Fruit fly (Drosophila melanogaster) whole organism, embryonic: ENCODE results near the gene ATPsynO.

Experiments used
- Adf1 ChIP-seq: fragments of 200-800 bp; sonication (Bioruptor generic); IDR thresholded peaks from 2 replicates; pipeline ENCODE4 v1.3.6; 2022; ENCODE audit warnings: missing biosample characterization, missing genetic modification characterization
- Awh ChIP-seq: fragments of 200-800 bp; sonication (Bioruptor generic); IDR thresholded peaks from 2 replicates; pipeline ENCODE4, ENCODE4 v1.3.6; 2022; ENCODE audit warnings: missing biosample characterization, missing genetic modification characterization
- CG10565 ChIP-seq: fragments of 200-800 bp; sonication (Bioruptor generic); optimal IDR thresholded peaks from 3 replicates; lab custom pipeline; 2016; ENCODE audit warnings: missing biosample characterization, mild to moderate bottlenecking, missing genetic modification characterization
- CG11085 ChIP-seq: fragments of 200-800 bp; sonication (Bioruptor generic); IDR thresholded peaks from 2 replicates; pipeline ENCODE4 v1.3.6; 2022; ENCODE audit warnings: missing biosample characterization, missing genetic modification characterization
- CG11456 ChIP-seq: fragments of 200-800 bp; sonication (Bioruptor generic); IDR thresholded peaks from 3 replicates; pipeline ENCODE4 v1.3.6; 2022; ENCODE audit warnings: missing biosample characterization, missing genetic modification characterization
- CG12155 ChIP-seq: fragments of 200-800 bp; sonication (Bioruptor generic); optimal IDR thresholded peaks from 3 replicates; lab custom pipeline; 2016; ENCODE audit warnings: missing biosample characterization, missing genetic modification characterization
- CG1233 ChIP-seq: fragments of 200-800 bp; sonication (Bioruptor generic); optimal IDR thresholded peaks from 4 replicates; lab custom pipeline; 2018; ENCODE audit warnings: missing biosample characterization, mild to moderate bottlenecking, missing genetic modification characterization
- CG13424 ChIP-seq: fragments of 200-800 bp; sonication (Bioruptor generic); optimal IDR thresholded peaks from 2 replicates; lab custom pipeline; 2019; ENCODE audit warnings: missing biosample characterization, mild to moderate bottlenecking, missing genetic modification characterization, moderate library complexity
- CG13775 ChIP-seq: fragments of 200-800 bp; sonication (Bioruptor generic); optimal IDR thresholded peaks from 3 replicates; lab custom pipeline; 2017; ENCODE audit warnings: missing biosample characterization, mild to moderate bottlenecking, missing genetic modification characterization
- CG15011 ChIP-seq: fragments of 200-800 bp; sonication (Bioruptor generic); optimal IDR thresholded peaks from 3 replicates; lab custom pipeline; 2018; ENCODE audit warnings: missing biosample characterization, mild to moderate bottlenecking, missing genetic modification characterization
- CG17328 ChIP-seq: fragments of 200-800 bp; sonication (Bioruptor generic); IDR thresholded peaks from 2 replicates; pipeline ENCODE4 v1.3.6; 2022; ENCODE audit warnings: missing biosample characterization, missing genetic modification characterization
- CG17802 ChIP-seq: fragments of 200-800 bp; sonication (Bioruptor generic); optimal IDR thresholded peaks from 2 replicates; lab custom pipeline; 2018; ENCODE audit warnings: missing biosample characterization, mild to moderate bottlenecking, missing genetic modification characterization, moderate library complexity
- CG17912 ChIP-seq: fragments of 200-800 bp; sonication (Bioruptor generic); optimal IDR thresholded peaks from 2 replicates; lab custom pipeline; 2018; ENCODE audit warnings: missing biosample characterization, mild to moderate bottlenecking, missing genetic modification characterization
- CG2202 ChIP-seq: fragments of 200-800 bp; sonication (Bioruptor generic); optimal IDR thresholded peaks from 2 replicates; lab custom pipeline; 2018; ENCODE audit warnings: missing biosample characterization, mild to moderate bottlenecking, missing genetic modification characterization
- CG2678 ChIP-seq: fragments of 200-800 bp; sonication (Bioruptor generic); optimal IDR thresholded peaks from 3 replicates; lab custom pipeline; 2019; ENCODE audit warnings: missing biosample characterization, mild to moderate bottlenecking, missing genetic modification characterization, moderate library complexity
- CG2712 ChIP-seq: fragments of 200-800 bp; optimal IDR thresholded peaks from 3 replicates; lab custom pipeline; 2019; ENCODE audit warnings: missing biosample characterization, mild to moderate bottlenecking, missing genetic modification characterization, moderate library complexity
- CG33557 ChIP-seq: fragments of 200-800 bp; sonication (Bioruptor generic); optimal IDR thresholded peaks from 2 replicates; lab custom pipeline; 2019; ENCODE audit warnings: missing biosample characterization, mild to moderate bottlenecking, missing genetic modification characterization, moderate library complexity
- CG4617 ChIP-seq: fragments of 200-800 bp; sonication (Bioruptor generic); optimal IDR thresholded peaks from 3 replicates; lab custom pipeline; 2016; ENCODE audit warnings: missing biosample characterization, missing genetic modification characterization, borderline replicate concordance
- CG8765 ChIP-seq: fragments of 200-800 bp; sonication (Bioruptor generic); IDR thresholded peaks from 2 replicates; pipeline ENCODE4 v1.3.6; 2022; ENCODE audit warnings: missing biosample characterization, missing genetic modification characterization
- CG8944 ChIP-seq: fragments of 200-800 bp; sonication (Bioruptor generic); optimal IDR thresholded peaks from 3 replicates; lab custom pipeline; 2016; ENCODE audit warnings: missing biosample characterization, missing genetic modification characterization
- CG9215 ChIP-seq: fragments of 200-800 bp; sonication (Bioruptor generic); IDR thresholded peaks from 2 replicates; pipeline ENCODE4 v1.3.6; 2022; ENCODE audit warnings: missing biosample characterization, missing genetic modification characterization
- Chrac-16 ChIP-seq: fragments of 200-800 bp; sonication (Bioruptor generic); optimal IDR thresholded peaks from 3 replicates; lab custom pipeline; 2016; ENCODE audit warnings: missing biosample characterization, missing genetic modification characterization
- Dad ChIP-seq: fragments of 200-800 bp; sonication (Bioruptor generic); optimal IDR thresholded peaks from 3 replicates; lab custom pipeline; 2016; ENCODE audit warnings: missing biosample characterization, missing genetic modification characterization
- GATAe ChIP-seq: fragments of 200-800 bp; sonication (Bioruptor generic); conservative IDR thresholded peaks from 2 replicates; pipeline ENCODE4 v1.3.6; 2022; ENCODE audit warnings: missing biosample characterization, missing genetic modification characterization
- HHEX ChIP-seq: fragments of 200-800 bp; sonication (Bioruptor generic); optimal IDR thresholded peaks from 3 replicates; lab custom pipeline; 2017; ENCODE audit warnings: missing biosample characterization, mild to moderate bottlenecking, missing genetic modification characterization, missing genetic modification reagents
- HLH3B ChIP-seq: fragments of 200-800 bp; sonication (Bioruptor generic); IDR thresholded peaks from 2 replicates; pipeline ENCODE4 v1.3.6; 2022; ENCODE audit warnings: missing biosample characterization, missing genetic modification characterization
- Hr39 ChIP-seq: fragments of >200 bp; optimal IDR thresholded peaks from 2 replicates; lab custom pipeline; 2017
- Hr78 ChIP-seq, 2 experiments: fragments of 200-800 bp in 1 of 2; fragments of >200 bp in 1 of 2; sonication (Bioruptor generic) in 1 of 2; optimal IDR thresholded peaks; 2 replicates each; lab custom pipeline; 2017 to 2019; ENCODE audit warnings: missing biosample characterization in 2 of 2, missing genetic modification characterization in 2 of 2, mild to moderate bottlenecking in 1 of 2, moderate library complexity in 1 of 2
- Mrtf ChIP-seq: fragments of 200-800 bp; sonication (Bioruptor generic); IDR thresholded peaks from 3 replicates; pipeline ENCODE4 v1.3.6; 2022; ENCODE audit warnings: missing biosample characterization, missing genetic modification characterization
- NC2β ChIP-seq: fragments of 200-800 bp; sonication (Bioruptor generic); optimal IDR thresholded peaks from 2 replicates; lab custom pipeline; 2016; ENCODE audit warnings: missing biosample characterization, missing genetic modification characterization
- Pdp1 ChIP-seq, 2 experiments: fragments of 200-800 bp; sonication (Bioruptor generic); optimal IDR thresholded peaks; 3 replicates each; lab custom pipeline; 2016; ENCODE audit warnings: missing biosample characterization in 2 of 2, missing genetic modification characterization in 2 of 2, mild to moderate bottlenecking in 1 of 2, moderate library complexity in 1 of 2
- Sry-δ ChIP-seq: fragments of 200-800 bp; sonication (Bioruptor generic); optimal IDR thresholded peaks from 2 replicates; lab custom pipeline; 2016; ENCODE audit warnings: missing biosample characterization, missing genetic modification characterization
- bbx ChIP-seq: fragments of 200-800 bp; sonication (Bioruptor generic); IDR thresholded peaks from 2 replicates; pipeline ENCODE4 v1.3.6; 2022; ENCODE audit warnings: missing biosample characterization, missing genetic modification characterization; ENCODE audit not compliant: partially characterized antibody
- cato ChIP-seq: fragments of 200-800 bp; sonication (Bioruptor generic); optimal IDR thresholded peaks from 2 replicates; lab custom pipeline; 2016; ENCODE audit warnings: missing biosample characterization, missing genetic modification characterization, borderline replicate concordance
- cg ChIP-seq: fragments of 200-800 bp; sonication (Bioruptor generic); optimal IDR thresholded peaks from 3 replicates; lab custom pipeline; 2019; ENCODE audit warnings: missing biosample characterization, mild to moderate bottlenecking, missing genetic modification characterization, moderate library complexity
- crol ChIP-seq: fragments of 200-800 bp; sonication (Bioruptor generic); IDR thresholded peaks from 2 replicates; pipeline ENCODE4 v1.3.6; 2022; ENCODE audit warnings: missing biosample characterization, missing genetic modification characterization
- crp ChIP-seq, 2 experiments: fragments of 200-800 bp; sonication (Bioruptor generic); optimal IDR thresholded peaks; 2 replicates in 1 of 2; 3 replicates in 1 of 2; lab custom pipeline; 2017; ENCODE audit warnings: missing biosample characterization in 2 of 2, missing genetic modification characterization in 2 of 2, mild to moderate bottlenecking in 1 of 2, moderate library complexity in 1 of 2
- insv ChIP-seq, 2 experiments: fragments of 200-800 bp; sonication (Bioruptor generic); optimal IDR thresholded peaks; 3 replicates each; lab custom pipeline; 2016 to 2018; ENCODE audit warnings: missing biosample characterization in 2 of 2, missing genetic modification characterization in 2 of 2
- ken ChIP-seq: fragments of 200-800 bp; sonication (Bioruptor generic); IDR thresholded peaks from 3 replicates; pipeline ENCODE4 v1.3.6; 2022; ENCODE audit warnings: missing biosample characterization, missing genetic modification characterization
- knrl ChIP-seq: fragments of 200-800 bp; sonication (Bioruptor generic); IDR thresholded peaks from 3 replicates; pipeline ENCODE4 v1.3.6; 2022; ENCODE audit warnings: missing biosample characterization, missing genetic modification characterization; ENCODE audit not compliant: partially characterized antibody
- pb ChIP-seq: fragments of 200-800 bp; sonication (Bioruptor generic); optimal IDR thresholded peaks from 3 replicates; lab custom pipeline; 2016; ENCODE audit warnings: missing biosample characterization, missing genetic modification characterization
- pum ChIP-seq: fragments of 200-800 bp; sonication (Bioruptor generic); optimal IDR thresholded peaks from 2 replicates; lab custom pipeline; 2016; ENCODE audit warnings: missing biosample characterization, missing genetic modification characterization
- schlank ChIP-seq: fragments of 200-800 bp; sonication (Bioruptor generic); optimal IDR thresholded peaks from 2 replicates; lab custom pipeline; 2018; ENCODE audit warnings: missing biosample characterization, mild to moderate bottlenecking, missing genetic modification characterization
- so ChIP-seq: fragments of 200-800 bp; sonication (Bioruptor generic); IDR thresholded peaks from 3 replicates; pipeline ENCODE4 v1.3.6; 2022; ENCODE audit warnings: missing biosample characterization, missing genetic modification characterization
- tin ChIP-seq: fragments of 200-800 bp; sonication (Bioruptor generic); optimal IDR thresholded peaks from 3 replicates; lab custom pipeline; 2016; ENCODE audit warnings: missing biosample characterization, missing genetic modification characterization
- toy ChIP-seq: fragments of 200-800 bp; sonication (Bioruptor generic); IDR thresholded peaks from 2 replicates; pipeline ENCODE4 v1.3.6; 2022; ENCODE audit warnings: missing biosample characterization, missing genetic modification characterization
- vfl ChIP-seq: fragments of 200-800 bp; sonication (Bioruptor generic); optimal IDR thresholded peaks from 2 replicates; lab custom pipeline; 2016; ENCODE audit warnings: missing biosample characterization, missing genetic modification characterization
- zfh2 ChIP-seq: fragments of 200-800 bp; sonication (Bioruptor generic); optimal IDR thresholded peaks from 2 replicates; lab custom pipeline; 2016; ENCODE audit warnings: missing biosample characterization, missing genetic modification characterization

ATPsynO gene

dm6 chr3R:15262710-15263672 lies 2.4 kb upstream of the ATPsynO start, which contains the start of the genes eIF2gamma and Set (continued):
- peak; percentile 37 for TF ChIP-seq Adf1
- peak in 1 of 2 experiments; percentile 12 for TF ChIP-seq Pdp1 (GFP tag; optimal IDR thresholded peaks at IDR 0.05; lab: Kevin White, UChicago)
- no peak for TF ChIP-seq Hr78 (GFP tag; optimal IDR thresholded peaks at IDR 0.05; lab: Kevin White, UChicago)
- peak; percentile 30 for TF ChIP-seq CG12155 (GFP tag; lab: Kevin White, UChicago)
- TF ChIP-seq Chrac-16 (GFP tag; lab: Kevin White, UChicago): no peak
- peak; percentile 24 for TF ChIP-seq CG17802 (tag; lab: Kevin White, UChicago)
- TF ChIP-seq zfh2: peak; percentile 59
- TF ChIP-seq NC2β: peak; percentile 2
- no peak for TF ChIP-seq Hr39
- no peak for TF ChIP-seq ken (GFP tag; lab: Robert Waterston, UW)
- peak; percentile 25 for TF ChIP-seq CG8944 (GFP tag; lab: Kevin White, UChicago)
- TF ChIP-seq insv (GFP tag; optimal IDR thresholded peaks at IDR 0.05; lab: Kevin White, UChicago): peak in 1 of 2 experiments; percentile 4
- peak in 1 of 2 experiments; percentile 35 for TF ChIP-seq crp (GFP tag; optimal IDR thresholded peaks at IDR 0.05; lab: Kevin White, UChicago)
- no peak for TF ChIP-seq CG1233 (GFP tag; lab: Kevin White, UChicago)
- TF ChIP-seq pum (GFP tag; lab: Kevin White, UChicago): no peak
- 0 out of 3 replicates have a peak, but pooled peaks have one; percentile 33 for TF ChIP-seq Mrtf (GFP tag; lab: Robert Waterston, UW)
- TF ChIP-seq CG10565 (GFP tag; lab: Kevin White, UChicago): no peak
- peak; percentile 4; the same call in 1 of the 2 replicates for TF ChIP-seq CG17328 (GFP tag; lab: Robert Waterston, UW)
- no peak for TF ChIP-seq HLH3B (GFP tag; lab: Robert Waterston, UW)
- no peak for TF ChIP-seq cg
- no peak for TF ChIP-seq CG33557
- TF ChIP-seq CG13424 (tag; lab: Kevin White, UChicago): no peak
- TF ChIP-seq bbx (GFP tag; lab: Robert Waterston, UW): peak; percentile 99
- TF ChIP-seq CG11085 (GFP tag; lab: Robert Waterston, UW): no peak
- TF ChIP-seq CG2678: no peak
- no peak for TF ChIP-seq toy
- TF ChIP-seq CG4617 (GFP tag; lab: Kevin White, UChicago): peak; percentile 57
- peak; percentile 92 for TF ChIP-seq Sry-δ (GFP tag; lab: Kevin White, UChicago)
- TF ChIP-seq schlank (tag; lab: Kevin White, UChicago): no peak
- TF ChIP-seq Awh (GFP tag; lab: Robert Waterston, UW): 0 out of 2 replicates have a peak, but pooled peaks have one; percentile 7
- peak; percentile 78; the same call in 2 of the 3 replicates for TF ChIP-seq CG11456 (GFP tag; lab: Robert Waterston, UW)
- no peak for TF ChIP-seq CG9215 (GFP tag; lab: Robert Waterston, UW)
- TF ChIP-seq knrl (GFP tag; lab: Robert Waterston, UW): peak; percentile 94
- peak; percentile 61 for TF ChIP-seq crol (GFP tag; lab: Robert Waterston, UW)
- peak; percentile 33 for TF ChIP-seq CG17912 (GFP tag; lab: Kevin White, UChicago)
- TF ChIP-seq vfl (GFP tag; lab: Kevin White, UChicago): peak; percentile 35
- peak; percentile 44 for TF ChIP-seq tin
- TF ChIP-seq Dad (GFP tag; lab: Kevin White, UChicago): peak; percentile 44
- no peak for TF ChIP-seq HHEX (GFP tag; lab: Kevin White, UChicago)
- no peak for TF ChIP-seq cato (GFP tag; lab: Kevin White, UChicago)
- TF ChIP-seq CG2712 (tag; lab: Kevin White, UChicago): no peak
- TF ChIP-seq CG2202: no peak
- 0 out of 2 replicates have a peak, but pooled peaks have one; percentile 13 for TF ChIP-seq GATAe
- peak; percentile 11 for TF ChIP-seq CG13775 (GFP tag; lab: Kevin White, UChicago)
- TF ChIP-seq so (GFP tag; lab: Robert Waterston, UW): no peak
- TF ChIP-seq pb (GFP tag; lab: Kevin White, UChicago): no peak
- TF ChIP-seq CG15011 (GFP tag; lab: Kevin White, UChicago): no peak
- peak; percentile 38; the same call in 1 of the 2 replicates for TF ChIP-seq CG8765 (GFP tag; lab: Robert Waterston, UW)
